Fruit fly (Drosophila melanogaster): Measurements from ENCODE around the gene PIG-F.

PIG-F gene

dm6 chr3L:19650588-19650987 is 38.3 kb downstream of the PIG-F start:
- TF ChIP-seq CTCF (optimal IDR thresholded peaks at IDR 0.05) (peak in 1 of 2 experiments; percentile 52), CG8478 (optimal IDR thresholded peaks at IDR 0.05) (no peak)

- TF ChIP-seq CG8478 (optimal IDR thresholded peaks at IDR 0.05): no peak
- no peak for TF ChIP-seq CTCF (optimal IDR thresholded peaks at IDR 0.05)
These were observed 41.2 kb downstream of the PIG-F start for dm6 chr3L:19653470-19653869.

- no peak for TF ChIP-seq CG8478 (optimal IDR thresholded peaks at IDR 0.05)
- TF ChIP-seq CTCF (optimal IDR thresholded peaks at IDR 0.05): no peak
These were observed 43.7 kb downstream of the PIG-F start for dm6 chr3L:19655923-19656322.

DNA sequence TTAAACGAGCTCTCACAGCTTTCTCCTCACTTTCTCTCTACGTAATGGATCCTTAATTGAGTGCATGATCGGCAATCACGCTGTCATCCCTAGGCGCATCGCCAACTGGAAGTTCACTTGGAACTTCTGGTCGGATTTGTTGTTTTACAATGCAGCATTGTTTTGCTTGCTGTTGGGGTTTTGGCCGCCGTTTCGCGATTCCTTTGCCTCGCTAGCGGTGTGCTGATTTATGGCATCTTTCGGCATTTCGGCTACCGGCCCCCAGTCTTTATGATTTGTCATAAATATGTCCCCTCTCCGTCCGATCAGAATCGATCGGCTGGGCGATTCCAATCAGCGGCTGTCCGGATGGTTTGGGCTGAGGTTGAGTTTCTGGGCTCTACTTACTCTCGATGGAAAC is 50.6 kb downstream of the PIG-F start:
- no peak for TF ChIP-seq CTCF (optimal IDR thresholded peaks at IDR 0.05)
- no peak for TF ChIP-seq CG8478 (optimal IDR thresholded peaks at IDR 0.05)
